Fruit fly (Drosophila melanogaster) whole organism, pupa: Measurements from ENCODE around the gene CG32270.

Experiments
- CG10348 ChIP-seq: fragments of 200-800 bp; sonication (Bioruptor generic); IDR thresholded peaks from 2 replicates; pipeline ENCODE4 v1.3.6; 2022; ENCODE audit warnings: missing biosample characterization, missing genetic modification characterization
- CG12605 ChIP-seq: fragments of 200-800 bp; sonication (Bioruptor generic); IDR thresholded peaks from 2 replicates; pipeline ENCODE4 v1.3.6; 2022; ENCODE audit warnings: missing biosample characterization, missing genetic modification characterization
- CG13204 ChIP-seq: fragments of 200-800 bp; sonication (Bioruptor generic); optimal IDR thresholded peaks from 2 replicates; lab custom pipeline; 2018; ENCODE audit warnings: missing biosample characterization, mild to moderate bottlenecking, missing genetic modification characterization, moderate library complexity
- CG15710 ChIP-seq: fragments of 200-800 bp; sonication (Bioruptor generic); optimal IDR thresholded peaks from 2 replicates; lab custom pipeline; 2018; ENCODE audit warnings: missing biosample characterization, mild to moderate bottlenecking, missing genetic modification characterization, moderate library complexity
- CG17806 ChIP-seq: fragments of 200-800 bp; sonication (Bioruptor generic); optimal IDR thresholded peaks from 2 replicates; lab custom pipeline; 2018; ENCODE audit warnings: missing biosample characterization, mild to moderate bottlenecking, missing genetic modification characterization, moderate library complexity
- CG34367 ChIP-seq: fragments of 200-800 bp; sonication (Bioruptor generic); optimal IDR thresholded peaks from 2 replicates; lab custom pipeline; 2018; ENCODE audit warnings: missing biosample characterization, mild to moderate bottlenecking, missing genetic modification characterization
- CG4496 ChIP-seq: fragments of 200-800 bp; sonication (Bioruptor generic); IDR thresholded peaks from 3 replicates; pipeline ENCODE4 v1.3.6; 2022; ENCODE audit warnings: missing biosample characterization, missing genetic modification characterization
- CG8301 ChIP-seq: fragments of 200-800 bp; sonication (Bioruptor generic); optimal IDR thresholded peaks from 2 replicates; lab custom pipeline; 2018; ENCODE audit warnings: missing biosample characterization, mild to moderate bottlenecking, missing genetic modification characterization
- D1 ChIP-seq: fragments of 200-800 bp; sonication (Bioruptor generic); optimal IDR thresholded peaks from 2 replicates; lab custom pipeline; 2018; ENCODE audit warnings: missing biosample characterization, mild to moderate bottlenecking, missing genetic modification characterization, moderate library complexity
- EcR ChIP-seq: fragments of 200-800 bp; sonication (Bioruptor generic); optimal IDR thresholded peaks from 3 replicates; lab custom pipeline; 2019; ENCODE audit warnings: missing biosample characterization, missing genetic modification characterization, mild to moderate bottlenecking, moderate library complexity, missing genetic modification reagents
- Pif1B ChIP-seq: fragments of 200-800 bp; sonication (Bioruptor generic); optimal IDR thresholded peaks from 3 replicates; lab custom pipeline; 2016; ENCODE audit warnings: missing biosample characterization, missing genetic modification characterization
- Snoo ChIP-seq: fragments of 200-800 bp; sonication (Bioruptor generic); optimal IDR thresholded peaks from 3 replicates; lab custom pipeline; 2017; ENCODE audit warnings: missing biosample characterization, mild to moderate bottlenecking, missing genetic modification characterization, inconsistent platforms
- gl ChIP-seq: fragments of 200-800 bp; sonication (Bioruptor generic); optimal IDR thresholded peaks from 2 replicates; lab custom pipeline; 2018; ENCODE audit warnings: missing biosample characterization, mild to moderate bottlenecking, missing genetic modification characterization
- rn ChIP-seq: fragments of 200-800 bp; sonication (Bioruptor generic); IDR thresholded peaks from 2 replicates; pipeline ENCODE4 v1.3.6; 2022; ENCODE audit warnings: missing biosample characterization, missing genetic modification characterization

dm6 chr3L:3250922-3251658 is 42.3 kb upstream of the CG32270 start:
- TF ChIP-seq CG10348 (no peak), CG17806 (tag; lab: Kevin White, UChicago) (no peak), gl (tag; lab: Kevin White, UChicago) (no peak), CG34367 (no peak), CG4496 (GFP tag; lab: Robert Waterston, UW) (no peak), Snoo (tag; lab: Kevin White, UChicago) (no peak), D1 (no peak), EcR (GFP tag; lab: Kevin White, UChicago) (no peak), CG15710 (tag; lab: Kevin White, UChicago) (no peak), Pif1B (no peak), CG13204 (GFP tag; lab: Kevin White, UChicago) (no peak), CG8301 (tag; lab: Kevin White, UChicago) (no peak), rn (GFP tag; lab: Robert Waterston, UW) (no peak), CG12605 (no peak)
